Fruit fly (Drosophila melanogaster) whole organism, adult: ENCODE data around the gene Grip75.

Source experiments
- CG12768 ChIP-seq: fragments of 200-800 bp; sonication (Bioruptor generic); optimal IDR thresholded peaks from 2 replicates; lab custom pipeline; 2017; ENCODE audit warnings: missing biosample characterization, missing genetic modification characterization, mild to moderate bottlenecking, moderate library complexity, missing genetic modification reagents
- CG1620 ChIP-seq: fragments of 200-800 bp; sonication (Bioruptor generic); optimal IDR thresholded peaks from 2 replicates; lab custom pipeline; 2016; ENCODE audit warnings: missing biosample characterization, missing genetic modification characterization
- CG5204 ChIP-seq: fragments of 200-800 bp; sonication (Bioruptor generic); optimal IDR thresholded peaks from 2 replicates; lab custom pipeline; 2016; ENCODE audit warnings: missing biosample characterization, missing genetic modification characterization
- CG7045 ChIP-seq: fragments of 200-800 bp; sonication (Bioruptor generic); optimal IDR thresholded peaks from 2 replicates; lab custom pipeline; 2017; ENCODE audit warnings: missing biosample characterization, mild to moderate bottlenecking, missing genetic modification characterization
- Crg-1 ChIP-seq: fragments of 200-800 bp; sonication (Bioruptor generic); optimal IDR thresholded peaks from 2 replicates; lab custom pipeline; 2016; ENCODE audit warnings: missing biosample characterization, missing genetic modification characterization
- Hr96 ChIP-seq: fragments of 200-800 bp; sonication (Bioruptor generic); optimal IDR thresholded peaks from 2 replicates; lab custom pipeline; 2016; ENCODE audit warnings: missing biosample characterization, missing genetic modification characterization
- kay ChIP-seq: fragments of 200-800 bp; sonication (Bioruptor generic); peaks from one replicate; lab custom pipeline; 2016; ENCODE audit warnings: missing biosample characterization, missing genetic modification characterization, borderline replicate concordance
- ovo ChIP-seq: fragments of 200-800 bp; sonication (Bioruptor generic); optimal IDR thresholded peaks from 2 replicates; lab custom pipeline; 2016; ENCODE audit warnings: missing biosample characterization, missing genetic modification characterization
- toe ChIP-seq: fragments of 200-800 bp; sonication (Bioruptor generic); optimal IDR thresholded peaks from 2 replicates; lab custom pipeline; 2016; ENCODE audit warnings: missing biosample characterization, missing genetic modification characterization

dm6 chr2L:10452296-10452695 lies 30.8 kb upstream of the Grip75 start, which contains the start of gene ppk10:
- TF ChIP-seq CG5204 (no peak), CG7045 (GFP tag; lab: Kevin White, UChicago) (no peak), kay (GFP tag; lab: Kevin White, UChicago) (no peak), Hr96 (no peak), CG1620 (GFP tag; lab: Kevin White, UChicago) (no peak), ovo (GFP tag; lab: Kevin White, UChicago) (no peak), toe (GFP tag; lab: Kevin White, UChicago) (no peak), Crg-1 (GFP tag; lab: Kevin White, UChicago) (no peak), CG12768 (GFP tag; lab: Kevin White, UChicago) (no peak)
